Worm (Caenorhabditis elegans) whole organism, L2 larva: ENCODE measurements around the gene F23D12.3.

Experiments
- C34F6.9 ChIP-seq: fragments of 150-350 bp; optimal IDR thresholded peaks from 2 replicates; lab custom pipeline; 2014; ENCODE audit warnings: missing biosample characterization, missing genetic modification characterization
- F13H6.1 ChIP-seq: sonication (generic microtip); optimal IDR thresholded peaks from 2 replicates; lab custom pipeline; 2016; ENCODE audit warnings: missing genetic modification characterization, missing compliant biosample characterization
- R02D3.7 ChIP-seq: fragments of 150-350 bp; optimal IDR thresholded peaks from 2 replicates; lab custom pipeline; 2014; ENCODE audit warnings: missing biosample characterization, missing genetic modification characterization
- Y55F3AM.14 ChIP-seq: fragments of 200-800 bp; sonication (Bioruptor generic); optimal IDR thresholded peaks from 2 replicates; lab custom pipeline; 2018; ENCODE audit warnings: mild to moderate bottlenecking, missing genetic modification characterization, missing compliant biosample characterization
- alr-1 ChIP-seq: fragments of 150-350 bp; optimal IDR thresholded peaks from 2 replicates; lab custom pipeline; 2014; ENCODE audit warnings: missing biosample characterization, missing genetic modification characterization
- aly-2 ChIP-seq: fragments of 150-350 bp; optimal IDR thresholded peaks from 2 replicates; lab custom pipeline; 2014; ENCODE audit warnings: missing biosample characterization, missing genetic modification characterization
- ama-1 ChIP-seq: fragments of 150-350 bp; optimal IDR thresholded peaks from 2 replicates; lab custom pipeline; 2018; ENCODE audit warnings: inconsistent platforms
- blmp-1 ChIP-seq: sonication (generic microtip); optimal IDR thresholded peaks from 2 replicates; lab custom pipeline; 2017; ENCODE audit warnings: missing genetic modification characterization, mild to moderate bottlenecking, missing compliant biosample characterization, antibody characterized with exemption, moderate library complexity; ENCODE audit not compliant: insufficient read depth
- ceh-16 ChIP-seq: fragments of 150-350 bp; optimal IDR thresholded peaks from 2 replicates; lab custom pipeline; 2014; ENCODE audit warnings: missing biosample characterization, missing genetic modification characterization
- ceh-82 ChIP-seq: fragments of 150-350 bp; optimal IDR thresholded peaks from 2 replicates; lab custom pipeline; 2014; ENCODE audit warnings: missing biosample characterization, missing genetic modification characterization
- crh-2 ChIP-seq: sonication (generic microtip); optimal IDR thresholded peaks from 2 replicates; lab custom pipeline; 2017; ENCODE audit warnings: missing biosample characterization, missing genetic modification characterization
- dmd-4 ChIP-seq: sonication (generic microtip); optimal IDR thresholded peaks from 2 replicates; lab custom pipeline; 2017; ENCODE audit warnings: missing biosample characterization, missing genetic modification characterization
- egl-27 ChIP-seq: sonication (generic microtip); optimal IDR thresholded peaks from 3 replicates; lab custom pipeline; 2017; ENCODE audit warnings: missing biosample characterization, missing genetic modification reagents, missing genetic modification characterization
- elt-1 ChIP-seq: fragments of 150-350 bp; optimal IDR thresholded peaks from 2 replicates; lab custom pipeline; 2014; ENCODE audit warnings: missing biosample characterization, missing genetic modification characterization
- elt-3 ChIP-seq: sonication (generic microtip); optimal IDR thresholded peaks from 2 replicates; lab custom pipeline; 2017; ENCODE audit warnings: missing biosample characterization, missing genetic modification characterization
- fos-1 ChIP-seq: fragments of 150-350 bp; optimal IDR thresholded peaks from 2 replicates; lab custom pipeline; 2014; ENCODE audit warnings: missing biosample characterization, missing genetic modification characterization
- gmeb-1 ChIP-seq: fragments of 150-350 bp; optimal IDR thresholded peaks from 2 replicates; lab custom pipeline; 2014; ENCODE audit warnings: missing biosample characterization, missing genetic modification characterization
- lin-13 ChIP-seq: fragments of 150-350 bp; optimal IDR thresholded peaks from 2 replicates; lab custom pipeline; 2014; ENCODE audit warnings: missing biosample characterization, missing genetic modification reagents, missing genetic modification characterization
- lin-39 ChIP-seq: fragments of 150-350 bp; optimal IDR thresholded peaks from 2 replicates; lab custom pipeline; 2014; ENCODE audit warnings: missing biosample characterization, missing genetic modification reagents, missing genetic modification characterization
- lsy-2 ChIP-seq, 2 experiments: fragments of 150-350 bp in 1 of 2; sonication (generic microtip) in 1 of 2; optimal IDR thresholded peaks; 2 replicates each; lab custom pipeline; 2014 to 2017; ENCODE audit warnings: missing biosample characterization in 2 of 2, missing genetic modification characterization in 2 of 2
- mab-5 ChIP-seq: fragments of 150-350 bp; optimal IDR thresholded peaks from 2 replicates; lab custom pipeline; 2014; ENCODE audit warnings: missing biosample characterization, missing genetic modification characterization
- mbf-1 ChIP-seq: sonication (generic microtip); optimal IDR thresholded peaks from 2 replicates; lab custom pipeline; 2017; ENCODE audit warnings: missing biosample characterization, missing genetic modification characterization
- nhr-11 ChIP-seq: fragments of 150-350 bp; optimal IDR thresholded peaks from 2 replicates; lab custom pipeline; 2014; ENCODE audit warnings: missing biosample characterization, missing genetic modification characterization
- nhr-12 ChIP-seq: fragments of 150-350 bp; optimal IDR thresholded peaks from 2 replicates; lab custom pipeline; 2014; ENCODE audit warnings: missing biosample characterization, missing genetic modification characterization
- nhr-129 ChIP-seq: fragments of 150-350 bp; optimal IDR thresholded peaks from 2 replicates; lab custom pipeline; 2014; ENCODE audit warnings: missing biosample characterization, missing genetic modification characterization
- nhr-237 ChIP-seq: fragments of 150-350 bp; optimal IDR thresholded peaks from 2 replicates; lab custom pipeline; 2014; ENCODE audit warnings: missing biosample characterization, missing genetic modification characterization
- nhr-25 ChIP-seq: fragments of 150-350 bp; sonication (generic microtip); optimal IDR thresholded peaks from 3 replicates; lab custom pipeline; 2014; ENCODE audit warnings: missing biosample characterization, missing genetic modification characterization
- nhr-6 ChIP-seq: fragments of 150-350 bp; optimal IDR thresholded peaks from 2 replicates; lab custom pipeline; 2014; ENCODE audit warnings: missing biosample characterization, missing genetic modification characterization
- nhr-77 ChIP-seq: fragments of 150-350 bp; optimal IDR thresholded peaks from 2 replicates; lab custom pipeline; 2014; ENCODE audit warnings: missing biosample characterization, missing genetic modification characterization
- peb-1 ChIP-seq: fragments of 150-350 bp; optimal IDR thresholded peaks from 2 replicates; lab custom pipeline; 2014; ENCODE audit warnings: missing biosample characterization, missing genetic modification characterization
- sem-4 ChIP-seq: fragments of 150-350 bp; optimal IDR thresholded peaks from 2 replicates; lab custom pipeline; 2014; ENCODE audit warnings: missing biosample characterization, missing genetic modification reagents, missing genetic modification characterization
- skn-1 ChIP-seq: sonication (generic microtip); optimal IDR thresholded peaks from 2 replicates; lab custom pipeline; 2017; ENCODE audit warnings: missing biosample characterization, missing genetic modification characterization
- sma-9 ChIP-seq, 2 experiments: fragments of 150-350 bp in 1 of 2; sonication (generic microtip) in 1 of 2; optimal IDR thresholded peaks; 2 replicates each; lab custom pipeline; 2014 to 2016; ENCODE audit warnings: missing genetic modification characterization in 2 of 2, mild to moderate bottlenecking in 1 of 2, missing biosample characterization in 1 of 2, missing compliant biosample characterization in 1 of 2, missing genetic modification reagents in 1 of 2, moderate library complexity in 1 of 2
- snpc-4 ChIP-seq: fragments of 150-350 bp; optimal IDR thresholded peaks from 2 replicates; lab custom pipeline; 2014; ENCODE audit warnings: missing biosample characterization, missing genetic modification characterization
- unc-39 ChIP-seq: fragments of 150-350 bp; optimal IDR thresholded peaks from 2 replicates; lab custom pipeline; 2014; ENCODE audit warnings: missing biosample characterization, missing genetic modification characterization
- unc-62 ChIP-seq: fragments of 150-350 bp; optimal IDR thresholded peaks from 2 replicates; lab custom pipeline; 2014; ENCODE audit warnings: missing biosample characterization, missing genetic modification reagents, missing genetic modification characterization
- zag-1 ChIP-seq: fragments of 150-350 bp; optimal IDR thresholded peaks from 2 replicates; lab custom pipeline; 2014; ENCODE audit warnings: missing biosample characterization, missing genetic modification characterization
- ztf-11 ChIP-seq: sonication (generic microtip); optimal IDR thresholded peaks from 2 replicates; lab custom pipeline; 2017; ENCODE audit warnings: missing biosample characterization, missing genetic modification characterization
- ztf-4 ChIP-seq: fragments of 150-350 bp; optimal IDR thresholded peaks from 2 replicates; lab custom pipeline; 2014; ENCODE audit warnings: missing biosample characterization, missing genetic modification characterization

F23D12.3 gene

ce11 chrX:14421529-14421982 lies 20.9 kb upstream of the F23D12.3 start, which contains the start of gene F23D12.2:
Gene F23D12.2 (minus strand): TSS chrX:14421579.
- TF ChIP-seq nhr-11 (tag; lab: Kevin White, UChicago) (no peak), snpc-4 (tag; lab: Kevin White, UChicago) (no peak), aly-2 (tag; lab: Kevin White, UChicago) (no peak), sem-4 (no peak), nhr-129 (no peak), nhr-77 (tag; lab: Kevin White, UChicago) (no peak), Y55F3AM.14 (GFP tag; lab: Kevin White, UChicago) (no peak), elt-3 (tag; lab: Kevin White, UChicago) (no peak), skn-1 (no peak), ceh-82 (tag; lab: Kevin White, UChicago) (no peak), ceh-16 (tag; lab: Kevin White, UChicago) (no peak), nhr-12 (tag; lab: Kevin White, UChicago) (no peak), ama-1 (lab: Kevin White, UChicago) (no peak), ztf-11 (tag; lab: Kevin White, UChicago) (no peak), mab-5 (no peak)

- TF ChIP-seq unc-62 (GFP tag; lab: Kevin White, UChicago), result no peak
- TF ChIP-seq lin-39 (tag; lab: Kevin White, UChicago), result no peak
- TF ChIP-seq gmeb-1 (tag; lab: Kevin White, UChicago), result no peak
- no peak for TF ChIP-seq lsy-2 (tag; optimal IDR thresholded peaks at IDR 0.05; lab: Kevin White, UChicago)
- TF ChIP-seq mab-5, result no peak
- TF ChIP-seq mbf-1, result no peak
- TF ChIP-seq crh-2 (tag; lab: Kevin White, UChicago), result no peak
- no peak for TF ChIP-seq C34F6.9 (tag; lab: Kevin White, UChicago)
- TF ChIP-seq peb-1, result no peak
- TF ChIP-seq blmp-1, result no peak
- TF ChIP-seq F13H6.1 (tag; lab: Kevin White, UChicago), result no peak
- no peak for TF ChIP-seq unc-39 (tag; lab: Kevin White, UChicago)
- TF ChIP-seq zag-1 (tag; lab: Kevin White, UChicago), result no peak
- no peak for TF ChIP-seq dmd-4
- no peak for TF ChIP-seq nhr-237 (tag; lab: Kevin White, UChicago)
- no peak for TF ChIP-seq lin-13
Measured at ce11 chrX:14423105-14423504, 19.3 kb upstream of the F23D12.3 start, which contains the start of gene fipr-3. Gene fipr-3 (plus strand): TSS chrX:14423405.

- TF ChIP-seq unc-39 (tag; lab: Kevin White, UChicago), result no peak
- no peak for TF ChIP-seq peb-1
- no peak for TF ChIP-seq elt-3 (tag; lab: Kevin White, UChicago)
Measured at ce11 chrX:14424186-14424585, 18.2 kb upstream of the F23D12.3 start.

- TF ChIP-seq fos-1 (tag; lab: Kevin White, UChicago), result no peak
- no peak for TF ChIP-seq ztf-11 (tag; lab: Kevin White, UChicago)
- TF ChIP-seq nhr-12 (tag; lab: Kevin White, UChicago), result no peak
- no peak for TF ChIP-seq peb-1
- TF ChIP-seq ztf-4 (tag; lab: Kevin White, UChicago), result no peak
- no peak for TF ChIP-seq snpc-4 (tag; lab: Kevin White, UChicago)
Measured at ce11 chrX:14424673-14425072, 17.7 kb upstream of the F23D12.3 start, which contains the start of gene F23D12.11. Gene F23D12.11 (minus strand): TSS chrX:14424751.

- TF ChIP-seq egl-27 (tag; lab: Kevin White, UChicago), result no peak
- no peak for TF ChIP-seq nhr-25 (tag; lab: Kevin White, UChicago)
- no peak for TF ChIP-seq nhr-11 (tag; lab: Kevin White, UChicago)
- TF ChIP-seq zag-1 (tag; lab: Kevin White, UChicago), result no peak
- no peak for TF ChIP-seq sma-9 (GFP tag; optimal IDR thresholded peaks at IDR 0.05; lab: Kevin White, UChicago)
- TF ChIP-seq sma-9 (tag; optimal IDR thresholded peaks at IDR 0.05; lab: Kevin White, UChicago), result no peak
- no peak for TF ChIP-seq lin-13
- no peak for TF ChIP-seq nhr-129
- no peak for TF ChIP-seq blmp-1
- TF ChIP-seq elt-1 (tag; lab: Kevin White, UChicago), result no peak
- TF ChIP-seq nhr-6, result no peak
- TF ChIP-seq R02D3.7 (tag; lab: Kevin White, UChicago), result no peak
- TF ChIP-seq mbf-1, result no peak
- no peak for TF ChIP-seq nhr-77 (tag; lab: Kevin White, UChicago)
- TF ChIP-seq ceh-82 (tag; lab: Kevin White, UChicago), result no peak
- no peak for TF ChIP-seq unc-39 (tag; lab: Kevin White, UChicago)
- no peak for TF ChIP-seq aly-2 (tag; lab: Kevin White, UChicago)
- no peak for TF ChIP-seq nhr-12 (tag; lab: Kevin White, UChicago)
- TF ChIP-seq alr-1 (tag; lab: Kevin White, UChicago), result no peak
- TF ChIP-seq unc-62 (GFP tag; lab: Kevin White, UChicago), result no peak
Measured at ce11 chrX:14428052-14428451, 14.4 kb upstream of the F23D12.3 start, which contains the start of gene F23D12.1. Gene F23D12.1 (minus strand): TSS chrX:14428152.
